Fruit fly (Drosophila melanogaster) whole organism, embryonic: ENCODE data around the gene CG5639.

Experiments used
- Atf3 ChIP-seq: fragments of 200-800 bp; sonication (Bioruptor generic); optimal IDR thresholded peaks from 3 replicates; lab custom pipeline; 2016; ENCODE audit warnings: missing biosample characterization, missing genetic modification characterization
- Blimp-1 ChIP-seq: fragments of 200-800 bp; sonication (Bioruptor generic); optimal IDR thresholded peaks from 3 replicates; lab custom pipeline; 2018; ENCODE audit warnings: missing biosample characterization, missing genetic modification characterization, mild to moderate bottlenecking, moderate library complexity, missing genetic modification reagents
- CG10147 ChIP-seq: fragments of 200-800 bp; sonication (Bioruptor generic); optimal IDR thresholded peaks from 2 replicates; lab custom pipeline; 2019; ENCODE audit warnings: missing biosample characterization, mild to moderate bottlenecking, missing genetic modification characterization, moderate library complexity
- CG10209 ChIP-seq: fragments of 200-800 bp; sonication (Bioruptor generic); optimal IDR thresholded peaks from 3 replicates; lab custom pipeline; 2017; ENCODE audit warnings: missing biosample characterization, mild to moderate bottlenecking, missing genetic modification characterization, missing genetic modification reagents
- CG1024 ChIP-seq: fragments of 200-800 bp; sonication (Bioruptor generic); IDR thresholded peaks from 2 replicates; pipeline ENCODE4 v1.3.6; 2022; ENCODE audit warnings: missing biosample characterization, missing genetic modification characterization
- CG12236 ChIP-seq: fragments of 200-800 bp; sonication (Bioruptor generic); optimal IDR thresholded peaks from 2 replicates; lab custom pipeline; 2016; ENCODE audit warnings: missing biosample characterization, missing genetic modification characterization
- CG12659 ChIP-seq: fragments of 200-800 bp; sonication (Bioruptor generic); optimal IDR thresholded peaks from 3 replicates; lab custom pipeline; 2017; ENCODE audit warnings: mild to moderate bottlenecking, missing biosample characterization, missing genetic modification reagents, missing genetic modification characterization
- CG13123 ChIP-seq: fragments of 200-800 bp; sonication (Bioruptor generic); optimal IDR thresholded peaks from 2 replicates; lab custom pipeline; 2016; ENCODE audit warnings: missing biosample characterization, missing genetic modification characterization
- CG13296 ChIP-seq: fragments of 200-800 bp; sonication (Bioruptor generic); optimal IDR thresholded peaks from 3 replicates; lab custom pipeline; 2018; ENCODE audit warnings: missing biosample characterization, mild to moderate bottlenecking, missing genetic modification characterization
- CG14860 ChIP-seq: fragments of 200-800 bp; sonication (Bioruptor generic); IDR thresholded peaks from 3 replicates; pipeline ENCODE4 v1.3.6; 2022; ENCODE audit warnings: missing biosample characterization, missing genetic modification characterization; ENCODE audit not compliant: partially characterized antibody
- CG1647 ChIP-seq: fragments of 200-800 bp; sonication (Bioruptor generic); optimal IDR thresholded peaks from 3 replicates; lab custom pipeline; 2016; ENCODE audit warnings: missing biosample characterization, missing genetic modification characterization
- CG16779 ChIP-seq: fragments of 200-800 bp; sonication (Bioruptor generic); IDR thresholded peaks from 2 replicates; pipeline ENCODE4 v1.3.6; 2022; ENCODE audit warnings: missing biosample characterization, missing genetic modification characterization
- CG16813 ChIP-seq: fragments of 200-800 bp; sonication (Bioruptor generic); IDR thresholded peaks from 3 replicates; pipeline ENCODE4 v1.3.6; 2022; ENCODE audit warnings: missing biosample characterization, missing genetic modification characterization; ENCODE audit not compliant: partially characterized antibody
- CG16815 ChIP-seq: fragments of 200-800 bp; sonication (Bioruptor generic); optimal IDR thresholded peaks from 3 replicates; lab custom pipeline; 2017; ENCODE audit warnings: missing biosample characterization, mild to moderate bottlenecking, missing genetic modification characterization
- CG34422 ChIP-seq: fragments of 200-800 bp; sonication (Bioruptor generic); IDR thresholded peaks from 3 replicates; pipeline ENCODE4 v1.3.6; 2022; ENCODE audit warnings: missing biosample characterization, missing genetic modification characterization
- CG4282 ChIP-seq: fragments of 200-800 bp; sonication (Bioruptor generic); optimal IDR thresholded peaks from 2 replicates; lab custom pipeline; 2016; ENCODE audit warnings: missing biosample characterization, missing genetic modification characterization
- CG5180 ChIP-seq: fragments of 200-800 bp; sonication (Bioruptor generic); optimal IDR thresholded peaks from 3 replicates; lab custom pipeline; 2017; ENCODE audit warnings: missing biosample characterization, missing genetic modification characterization, mild to moderate bottlenecking, moderate library complexity, missing genetic modification reagents
- CG6254 ChIP-seq: fragments of 200-800 bp; sonication (Bioruptor generic); optimal IDR thresholded peaks from 3 replicates; lab custom pipeline; 2017; ENCODE audit warnings: mild to moderate bottlenecking, missing biosample characterization, missing genetic modification reagents, missing genetic modification characterization
- CG6272 ChIP-seq: fragments of 200-800 bp; sonication (Bioruptor generic); IDR thresholded peaks from 2 replicates; pipeline ENCODE4 v1.3.6; 2022; ENCODE audit warnings: missing biosample characterization, missing genetic modification characterization
- CG7357 ChIP-seq: fragments of 200-800 bp; sonication (Bioruptor generic); IDR thresholded peaks from 3 replicates; pipeline ENCODE4 v1.3.6; 2022; ENCODE audit warnings: missing biosample characterization, missing genetic modification characterization
- CG7786 ChIP-seq: fragments of 200-800 bp; sonication (Bioruptor generic); optimal IDR thresholded peaks from 2 replicates; lab custom pipeline; 2016; ENCODE audit warnings: missing biosample characterization, missing genetic modification characterization
- CG7928 ChIP-seq: fragments of 200-800 bp; sonication (Bioruptor generic); optimal IDR thresholded peaks from 2 replicates; lab custom pipeline; 2017; ENCODE audit warnings: missing biosample characterization, mild to moderate bottlenecking, missing genetic modification characterization
- CkIIα-i1 ChIP-seq: fragments of 200-800 bp; sonication (Bioruptor generic); IDR thresholded peaks from 2 replicates; pipeline ENCODE4 v1.3.6; 2022; ENCODE audit warnings: missing biosample characterization, missing genetic modification characterization
- Dek ChIP-seq: fragments of 200-800 bp; sonication (Bioruptor generic); optimal IDR thresholded peaks from 3 replicates; lab custom pipeline; 2019; ENCODE audit warnings: missing biosample characterization, mild to moderate bottlenecking, missing genetic modification characterization, moderate library complexity
- Dfd ChIP-seq, 2 experiments: fragments of >200 bp; optimal IDR thresholded peaks; 2 replicates each; lab custom pipeline; 2017; ENCODE audit warnings: missing biosample characterization in 2 of 2, missing genetic modification characterization in 2 of 2
- Drgx ChIP-seq: fragments of 200-800 bp; sonication (Bioruptor generic); IDR thresholded peaks from 2 replicates; pipeline ENCODE4 v1.3.6; 2022; ENCODE audit warnings: missing biosample characterization, missing genetic modification characterization
- E2f2 ChIP-seq: fragments of 200-800 bp; sonication (Bioruptor generic); IDR thresholded peaks from 2 replicates; pipeline ENCODE4 v1.3.6; 2022; ENCODE audit warnings: missing biosample characterization, missing genetic modification characterization
- Elba2 ChIP-seq: fragments of 200-800 bp; sonication (Bioruptor generic); optimal IDR thresholded peaks from 3 replicates; lab custom pipeline; 2016; ENCODE audit warnings: missing biosample characterization, missing genetic modification characterization
- H2.0 ChIP-seq: fragments of 200-800 bp; sonication (Bioruptor generic); IDR thresholded peaks from 2 replicates; pipeline ENCODE4 v1.3.6; 2022; ENCODE audit warnings: missing biosample characterization, missing genetic modification characterization
- HLH4C ChIP-seq: fragments of 200-800 bp; sonication (Bioruptor generic); IDR thresholded peaks from 3 replicates; pipeline ENCODE4 v1.3.6; 2022; ENCODE audit warnings: missing biosample characterization, missing genetic modification characterization; ENCODE audit not compliant: partially characterized antibody
- Jarid2 ChIP-seq: fragments of 200-800 bp; sonication (Bioruptor generic); optimal IDR thresholded peaks from 3 replicates; lab custom pipeline; 2017; ENCODE audit warnings: mild to moderate bottlenecking, missing biosample characterization, missing genetic modification reagents, missing genetic modification characterization
- Max ChIP-seq: fragments of 200-800 bp; sonication (Bioruptor generic); optimal IDR thresholded peaks from 2 replicates; lab custom pipeline; 2016; ENCODE audit warnings: missing biosample characterization, mild to moderate bottlenecking, missing genetic modification characterization
- Mrtf ChIP-seq: fragments of 200-800 bp; sonication (Bioruptor generic); IDR thresholded peaks from 3 replicates; pipeline ENCODE4 v1.3.6; 2022; ENCODE audit warnings: missing biosample characterization, missing genetic modification characterization
- Nf-YC ChIP-seq: fragments of 200-800 bp; optimal IDR thresholded peaks from 3 replicates; lab custom pipeline; 2019; ENCODE audit warnings: missing biosample characterization, mild to moderate bottlenecking, missing genetic modification characterization, moderate library complexity
- Sry-β ChIP-seq: fragments of 200-800 bp; sonication (Bioruptor generic); optimal IDR thresholded peaks from 2 replicates; lab custom pipeline; 2018; ENCODE audit warnings: missing biosample characterization, mild to moderate bottlenecking, missing genetic modification characterization, moderate library complexity
- ac ChIP-seq: fragments of 200-800 bp; sonication (Bioruptor generic); optimal IDR thresholded peaks from 3 replicates; lab custom pipeline; 2017; ENCODE audit warnings: missing biosample characterization, mild to moderate bottlenecking, missing genetic modification characterization
- ap ChIP-seq: fragments of 200-800 bp; sonication (Bioruptor generic); IDR thresholded peaks from 2 replicates; pipeline ENCODE4 v1.3.6; 2022; ENCODE audit warnings: missing biosample characterization, missing genetic modification characterization
- chm ChIP-seq: fragments of 200-800 bp; sonication (Bioruptor generic); IDR thresholded peaks from 2 replicates; pipeline ENCODE4 v1.3.6; 2022; ENCODE audit warnings: missing biosample characterization, missing genetic modification characterization
- crp ChIP-seq, 2 experiments: fragments of 200-800 bp; sonication (Bioruptor generic); optimal IDR thresholded peaks; 2 replicates in 1 of 2; 3 replicates in 1 of 2; lab custom pipeline; 2017; ENCODE audit warnings: missing biosample characterization in 2 of 2, missing genetic modification characterization in 2 of 2, mild to moderate bottlenecking in 1 of 2, moderate library complexity in 1 of 2
- da ChIP-seq: fragments of 200-800 bp; sonication (Bioruptor generic); optimal IDR thresholded peaks from 2 replicates; lab custom pipeline; 2016; ENCODE audit warnings: missing biosample characterization, missing genetic modification characterization
- lbe ChIP-seq: fragments of 200-800 bp; sonication (Bioruptor generic); optimal IDR thresholded peaks from 2 replicates; lab custom pipeline; 2016; ENCODE audit warnings: missing biosample characterization, mild to moderate bottlenecking, missing genetic modification characterization
- luna ChIP-seq: fragments of 200-800 bp; sonication (Bioruptor generic); optimal IDR thresholded peaks from 2 replicates; lab custom pipeline; 2016; ENCODE audit warnings: missing biosample characterization, missing genetic modification characterization
- mam ChIP-seq: fragments of 200-800 bp; sonication (Bioruptor generic); optimal IDR thresholded peaks from 3 replicates; lab custom pipeline; 2016; ENCODE audit warnings: missing biosample characterization, missing genetic modification characterization
- onecut ChIP-seq: fragments of 200-800 bp; sonication (Bioruptor generic); IDR thresholded peaks from 2 replicates; pipeline ENCODE4 v1.3.6; 2022; ENCODE audit warnings: missing biosample characterization, missing genetic modification characterization
- peb ChIP-seq: fragments of 200-800 bp; sonication (Bioruptor generic); IDR thresholded peaks from 2 replicates; pipeline ENCODE4 v1.3.6; 2022; ENCODE audit warnings: missing biosample characterization, missing genetic modification characterization
- pfk ChIP-seq: fragments of 200-800 bp; sonication (Bioruptor generic); optimal IDR thresholded peaks from 2 replicates; lab custom pipeline; 2018; ENCODE audit warnings: missing biosample characterization, mild to moderate bottlenecking, missing genetic modification characterization, moderate library complexity
- run ChIP-seq: fragments of 200-800 bp; sonication (Bioruptor generic); optimal IDR thresholded peaks from 3 replicates; lab custom pipeline; 2018; ENCODE audit warnings: missing biosample characterization, mild to moderate bottlenecking, missing genetic modification characterization
- salm ChIP-seq: fragments of 200-800 bp; sonication (Bioruptor generic); optimal IDR thresholded peaks from 2 replicates; lab custom pipeline; 2018; ENCODE audit warnings: missing biosample characterization, mild to moderate bottlenecking, missing genetic modification characterization
- trem ChIP-seq: fragments of 200-800 bp; optimal IDR thresholded peaks from 3 replicates; lab custom pipeline; 2019; ENCODE audit warnings: missing biosample characterization, mild to moderate bottlenecking, missing genetic modification characterization, moderate library complexity
- vvl ChIP-seq: fragments of 200-800 bp; sonication (Bioruptor generic); IDR thresholded peaks from 2 replicates; pipeline ENCODE4 v1.3.6; 2022; ENCODE audit warnings: missing biosample characterization, missing genetic modification characterization

The CG5639 gene

DNA sequence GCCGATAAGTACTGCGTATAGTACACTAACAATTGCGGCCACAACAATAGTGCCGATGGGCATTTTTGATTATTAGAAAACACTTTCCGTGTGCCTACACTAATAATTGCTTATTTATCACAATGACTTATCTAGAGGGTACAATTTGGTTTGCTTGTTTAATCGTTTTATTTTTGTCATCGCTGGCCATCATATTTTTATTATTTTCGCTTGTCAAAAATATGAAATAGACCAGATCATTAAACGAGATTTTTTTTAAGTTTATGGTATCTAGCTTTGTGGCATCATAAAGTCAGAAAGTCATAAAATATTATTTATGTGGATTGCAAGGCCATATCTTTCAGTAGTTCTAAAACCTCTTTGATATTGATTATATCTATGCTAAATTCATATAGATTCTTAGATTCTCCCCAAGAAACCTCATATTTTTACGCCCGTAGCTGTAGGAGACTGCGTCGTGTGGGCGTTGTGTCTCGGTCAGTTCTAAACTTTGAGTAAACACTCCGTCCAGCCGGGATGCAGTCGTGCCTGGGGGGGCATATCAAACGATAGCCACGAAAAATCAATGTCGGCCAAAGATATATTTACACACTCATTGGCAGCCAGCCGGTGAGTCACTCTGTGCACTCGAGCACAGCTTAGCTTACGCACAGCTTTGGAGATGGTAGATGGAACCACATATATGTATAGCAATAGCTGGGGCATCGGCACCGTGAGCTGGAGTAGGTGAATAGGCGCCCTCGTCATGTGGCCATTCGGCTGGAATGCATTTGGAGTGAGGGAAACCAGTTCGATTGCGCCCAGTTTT is 8.9 kb upstream of the CG5639 start (continued):
- TF ChIP-seq CG4282 (GFP tag; lab: Kevin White, UChicago) (no peak), peb (GFP tag; lab: Robert Waterston, UW) (no peak), chm (GFP tag; lab: Robert Waterston, UW) (no peak), CG5180 (GFP tag; lab: Kevin White, UChicago) (no peak), E2f2 (no peak), CG14860 (no peak), luna (GFP tag; lab: Kevin White, UChicago) (no peak), CG7928 (no peak), ap (GFP tag; lab: Robert Waterston, UW) (no peak), HLH4C (GFP tag; lab: Robert Waterston, UW) (no peak), CG1024 (no peak), da (GFP tag; lab: Kevin White, UChicago) (no peak), Dfd (GFP tag; optimal IDR thresholded peaks at IDR 0.05; lab: Kevin White, UChicago) (no peak), CG13296 (no peak), crp (GFP tag; optimal IDR thresholded peaks at IDR 0.05; lab: Kevin White, UChicago) (no peak), Max (GFP tag; lab: Kevin White, UChicago) (no peak), ac (GFP tag; lab: Kevin White, UChicago) (no peak), CG12236 (GFP tag; lab: Kevin White, UChicago) (no peak), CG10209 (GFP tag; lab: Kevin White, UChicago) (peak; percentile 19), CG34422 (GFP tag; lab: Robert Waterston, UW) (no peak), onecut (no peak), Sry-β (GFP tag; lab: Kevin White, UChicago) (no peak), mam (peak; percentile 19), CG16815 (GFP tag; lab: Kevin White, UChicago) (peak; percentile 8), Dek (tag; lab: Kevin White, UChicago) (no peak), Elba2 (no peak), CG6254 (GFP tag; lab: Kevin White, UChicago) (peak; percentile 38), CG7357 (GFP tag; lab: Robert Waterston, UW) (no peak), lbe (GFP tag; lab: Kevin White, UChicago) (no peak), trem (tag; lab: Kevin White, UChicago) (no peak), CG10147 (GFP tag; lab: Kevin White, UChicago) (no peak), H2.0 (GFP tag; lab: Robert Waterston, UW) (no peak), CG12659 (GFP tag; lab: Kevin White, UChicago) (peak; percentile 11), CG16779 (GFP tag; lab: Robert Waterston, UW) (no peak), pfk (GFP tag; lab: Kevin White, UChicago) (no peak), CG16813 (GFP tag; lab: Robert Waterston, UW) (no peak), CG6272 (no peak), Drgx (GFP tag; lab: Robert Waterston, UW) (no peak; the same call in 1 of the 2 replicates), CG7786 (GFP tag; lab: Kevin White, UChicago) (no peak), Blimp-1 (GFP tag; lab: Kevin White, UChicago) (peak; percentile 21), vvl (peak; percentile 50), CkIIα-i1 (GFP tag; lab: Robert Waterston, UW) (no peak), salm (tag; lab: Kevin White, UChicago) (no peak), Jarid2 (no peak), run (no peak), CG13123 (GFP tag; lab: Kevin White, UChicago) (no peak), CG1647 (GFP tag; lab: Kevin White, UChicago) (no peak), Nf-YC (tag; lab: Kevin White, UChicago) (no peak), Atf3 (GFP tag; lab: Kevin White, UChicago) (no peak), Mrtf (GFP tag; lab: Robert Waterston, UW) (no peak)
